Worm (Caenorhabditis elegans) whole organism, midembryonic: ENCODE data around the gene F32D8.11.

Experiments used
- T22C8.4 ChIP-seq: fragments of 200-800 bp; sonication (Bioruptor generic); IDR thresholded peaks from 2 replicates; pipeline ENCODE4 v1.3.6; 2022; ENCODE audit warnings: missing genetic modification characterization, missing compliant biosample characterization
- cog-1 ChIP-seq: sonication (generic microtip); optimal IDR thresholded peaks from 2 replicates; lab custom pipeline; 2016; ENCODE audit warnings: missing genetic modification characterization, missing compliant biosample characterization
- flt-1 ChIP-seq: fragments of 200-800 bp; sonication (Bioruptor generic); IDR thresholded peaks from 2 replicates; pipeline ENCODE4 v1.3.6; 2022; ENCODE audit warnings: missing genetic modification characterization, missing compliant biosample characterization
- klf-2 ChIP-seq: fragments of 200-800 bp; sonication (Bioruptor generic); conservative IDR thresholded peaks from 2 replicates; pipeline ENCODE4 v1.3.6; 2022; ENCODE audit warnings: missing genetic modification reagents, missing genetic modification characterization, missing compliant biosample characterization
- med-1 ChIP-seq: sonication (generic microtip); optimal IDR thresholded peaks from 2 replicates; lab custom pipeline; 2017; ENCODE audit warnings: missing genetic modification characterization, mild to moderate bottlenecking, missing compliant biosample characterization, antibody characterized with exemption, missing genetic modification reagents; ENCODE audit not compliant: insufficient read depth
- ref-1 ChIP-seq: fragments of 200-800 bp; sonication (Bioruptor generic); conservative IDR thresholded peaks from 2 replicates; pipeline ENCODE4 v1.3.6; 2022; ENCODE audit warnings: missing genetic modification reagents, missing genetic modification characterization, missing compliant biosample characterization
- tab-1 ChIP-seq: fragments of 200-800 bp; sonication (Bioruptor generic); IDR thresholded peaks from 2 replicates; pipeline ENCODE4 v1.3.6; 2022; ENCODE audit warnings: missing genetic modification characterization, missing compliant biosample characterization
- ztf-23 ChIP-seq: fragments of 200-800 bp; sonication (Bioruptor generic); IDR thresholded peaks from 2 replicates; pipeline ENCODE4 v1.3.6; 2022; ENCODE audit warnings: missing genetic modification reagents, missing genetic modification characterization, missing compliant biosample characterization
- ztf-29 ChIP-seq: fragments of 200-800 bp; sonication (Bioruptor generic); IDR thresholded peaks from 2 replicates; pipeline ENCODE4 v1.3.6; 2022; ENCODE audit warnings: missing genetic modification reagents, missing genetic modification characterization, missing compliant biosample characterization

F32D8.11 gene

DNA sequence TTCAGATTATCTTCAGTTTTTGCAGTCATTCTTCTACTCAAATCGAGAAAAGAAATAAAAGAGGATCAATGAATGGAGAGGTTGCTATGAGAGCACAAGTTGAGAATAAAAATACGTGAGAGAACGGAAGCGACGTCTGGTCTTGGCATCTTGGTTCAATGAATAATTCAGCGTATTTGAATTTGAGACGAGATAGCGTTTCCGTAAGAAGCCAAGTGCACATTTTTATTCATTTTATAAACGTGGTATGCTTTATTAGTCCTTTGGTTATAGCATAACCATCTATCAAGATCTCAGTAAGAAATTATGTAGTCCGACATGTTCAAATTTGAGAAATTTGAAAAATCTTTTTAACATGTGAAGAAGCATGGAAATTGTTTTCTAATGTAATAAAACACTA lies 29.4 kb upstream of the F32D8.11 start, which contains the start of gene F58B4.2:
Gene F58B4.2, minus strand, starts transcription at position 101 of the 400 bp plus-strand sequence.
- no peak for TF ChIP-seq ztf-23 (GFP tag; lab: Robert Waterston, UW)
- TF ChIP-seq ztf-29 (GFP tag; lab: Robert Waterston, UW): no peak
- no peak for TF ChIP-seq ref-1
- no peak for TF ChIP-seq cog-1 (tag; lab: Kevin White, UChicago)
- no peak for TF ChIP-seq flt-1

DNA sequence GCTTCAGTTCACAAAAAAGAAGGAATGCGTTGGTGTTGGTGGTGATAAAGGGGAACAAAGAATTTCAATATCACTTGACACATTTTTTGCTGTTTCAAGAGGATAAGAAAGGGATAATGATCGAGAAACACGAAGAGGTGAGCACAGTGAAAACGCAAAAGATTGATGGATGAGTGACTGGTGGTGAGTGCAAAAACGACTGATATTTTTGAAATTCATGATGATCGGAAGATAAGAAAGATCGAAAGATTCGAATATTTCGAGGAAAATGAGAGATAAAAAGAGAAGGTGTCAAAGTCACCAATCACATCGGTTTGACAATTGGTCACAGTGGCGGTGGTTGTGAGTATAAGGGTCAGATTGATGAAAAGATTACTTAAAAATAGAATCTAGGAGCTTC lies 27.0 kb upstream of the F32D8.11 start:
- no peak for TF ChIP-seq med-1 (GFP tag; lab: Kevin White, UChicago)
- TF ChIP-seq T22C8.4 (GFP tag; lab: Robert Waterston, UW): no peak
- no peak for TF ChIP-seq ztf-23 (GFP tag; lab: Robert Waterston, UW)
- no peak for TF ChIP-seq tab-1 (GFP tag; lab: Robert Waterston, UW)
- TF ChIP-seq flt-1: no peak
- no peak for TF ChIP-seq cog-1 (tag; lab: Kevin White, UChicago)
- no peak for TF ChIP-seq ref-1
- TF ChIP-seq klf-2 (GFP tag; lab: Robert Waterston, UW): no peak
- no peak for TF ChIP-seq ztf-29 (GFP tag; lab: Robert Waterston, UW)

DNA sequence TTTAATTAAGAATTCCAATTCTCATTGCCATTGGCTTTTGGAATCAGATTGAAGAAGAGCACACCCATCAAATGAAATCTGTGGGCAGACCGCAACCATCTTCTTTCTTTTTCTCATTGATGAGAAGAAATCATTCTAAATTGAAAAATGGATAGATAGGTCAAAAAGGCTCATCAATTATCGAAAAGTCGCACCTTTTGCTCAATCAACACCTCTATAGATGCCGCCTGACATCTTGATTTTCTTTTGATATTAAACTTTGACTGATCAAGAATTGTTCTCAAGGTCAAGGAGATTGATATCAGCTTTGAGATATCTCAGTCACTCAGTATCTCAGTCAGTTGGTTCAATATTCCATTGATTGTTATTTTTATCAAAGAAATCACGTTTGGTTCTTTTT lies 21.0 kb upstream of the F32D8.11 start:
- TF ChIP-seq med-1 (GFP tag; lab: Kevin White, UChicago) (no peak), cog-1 (tag; lab: Kevin White, UChicago) (no peak), ref-1 (no peak), T22C8.4 (GFP tag; lab: Robert Waterston, UW) (no peak), ztf-29 (GFP tag; lab: Robert Waterston, UW) (no peak), klf-2 (GFP tag; lab: Robert Waterston, UW) (no peak), tab-1 (GFP tag; lab: Robert Waterston, UW) (no peak)

DNA sequence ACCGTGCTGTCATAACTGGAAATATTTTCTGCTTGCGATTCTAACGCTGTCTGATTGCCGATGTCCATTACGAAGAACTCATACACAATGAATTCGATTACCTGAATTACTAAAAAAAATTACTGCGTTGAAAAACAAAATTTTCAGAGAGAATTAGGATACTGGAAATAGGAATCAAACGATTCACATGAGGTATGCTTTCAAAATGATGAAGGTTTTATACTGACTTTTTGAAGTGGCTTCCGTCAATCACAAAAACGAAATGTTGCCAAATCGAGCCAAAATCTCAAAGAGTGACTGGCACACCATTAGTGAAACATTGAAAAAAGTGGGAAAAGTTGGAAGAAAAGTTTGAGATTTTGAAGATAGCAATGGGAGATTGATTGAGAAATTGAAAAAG lies 20.1 kb upstream of the F32D8.11 start, which contains the start of gene zzz-1:
Gene zzz-1, minus strand, starts transcription at position 101 of the 400 bp plus-strand sequence.
- no peak for TF ChIP-seq klf-2 (GFP tag; lab: Robert Waterston, UW)
- TF ChIP-seq flt-1: no peak
- no peak for TF ChIP-seq ref-1
- no peak for TF ChIP-seq ztf-29 (GFP tag; lab: Robert Waterston, UW)
- TF ChIP-seq tab-1 (GFP tag; lab: Robert Waterston, UW): no peak
- TF ChIP-seq cog-1 (tag; lab: Kevin White, UChicago): no peak
- no peak for TF ChIP-seq ztf-23 (GFP tag; lab: Robert Waterston, UW)
- no peak for TF ChIP-seq med-1 (GFP tag; lab: Kevin White, UChicago)
- no peak for TF ChIP-seq T22C8.4 (GFP tag; lab: Robert Waterston, UW)

DNA sequence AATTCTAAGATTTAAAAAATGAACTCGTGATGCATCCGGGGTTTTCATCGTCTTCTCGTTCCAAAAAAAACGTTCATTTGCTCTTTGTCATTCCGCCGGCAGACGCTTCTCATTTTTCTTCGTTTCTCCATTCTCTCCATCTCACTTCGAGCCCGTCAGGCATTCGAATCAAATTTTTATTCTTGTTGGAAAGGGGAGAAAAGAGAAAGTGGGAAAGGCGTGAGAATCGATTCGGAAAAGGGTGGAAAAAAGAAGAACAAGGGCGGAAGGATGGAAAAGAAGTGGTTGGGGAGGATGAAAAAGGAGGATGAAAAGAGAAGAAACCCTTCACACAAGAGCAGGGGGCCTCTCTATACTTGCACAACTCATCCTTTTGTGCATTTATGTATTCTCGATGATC lies 15.9 kb upstream of the F32D8.11 start:
- TF ChIP-seq cog-1 (tag; lab: Kevin White, UChicago): no peak
- no peak for TF ChIP-seq med-1 (GFP tag; lab: Kevin White, UChicago)
- no peak for TF ChIP-seq ztf-29 (GFP tag; lab: Robert Waterston, UW)
- TF ChIP-seq flt-1: no peak
- no peak for TF ChIP-seq T22C8.4 (GFP tag; lab: Robert Waterston, UW)
- no peak for TF ChIP-seq ztf-23 (GFP tag; lab: Robert Waterston, UW)
- no peak for TF ChIP-seq ref-1
- no peak for TF ChIP-seq tab-1 (GFP tag; lab: Robert Waterston, UW)
- TF ChIP-seq klf-2 (GFP tag; lab: Robert Waterston, UW): no peak

DNA sequence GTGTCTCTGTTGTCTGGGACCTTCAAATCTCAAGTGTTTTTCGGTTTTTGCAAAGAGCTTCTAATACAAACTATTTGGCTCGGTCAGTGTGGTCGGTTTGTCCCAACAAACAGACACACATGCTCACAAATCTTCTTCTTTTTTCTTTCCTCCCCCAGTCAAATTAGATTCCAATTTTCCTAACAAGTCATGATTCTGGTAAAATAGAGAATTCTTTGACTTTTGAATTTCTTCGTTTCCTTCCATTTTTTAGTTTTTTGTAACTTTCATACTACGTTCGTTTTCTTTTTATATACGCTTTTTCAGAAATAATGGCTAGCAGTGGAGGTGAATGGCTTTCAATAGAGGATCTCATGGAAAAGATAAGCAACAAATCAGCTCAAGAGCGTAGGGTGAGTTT lies 14.8 kb upstream of the F32D8.11 start, which contains the start of gene F32D8.15:
Gene F32D8.15, plus strand, starts transcription at position 301 of the 400 bp plus-strand sequence.
- TF ChIP-seq cog-1 (tag; lab: Kevin White, UChicago) (no peak), T22C8.4 (GFP tag; lab: Robert Waterston, UW) (no peak), ztf-29 (GFP tag; lab: Robert Waterston, UW) (no peak), ref-1 (no peak), ztf-23 (GFP tag; lab: Robert Waterston, UW) (no peak), tab-1 (GFP tag; lab: Robert Waterston, UW) (no peak), flt-1 (no peak), klf-2 (GFP tag; lab: Robert Waterston, UW) (no peak), med-1 (GFP tag; lab: Kevin White, UChicago) (no peak)

DNA sequence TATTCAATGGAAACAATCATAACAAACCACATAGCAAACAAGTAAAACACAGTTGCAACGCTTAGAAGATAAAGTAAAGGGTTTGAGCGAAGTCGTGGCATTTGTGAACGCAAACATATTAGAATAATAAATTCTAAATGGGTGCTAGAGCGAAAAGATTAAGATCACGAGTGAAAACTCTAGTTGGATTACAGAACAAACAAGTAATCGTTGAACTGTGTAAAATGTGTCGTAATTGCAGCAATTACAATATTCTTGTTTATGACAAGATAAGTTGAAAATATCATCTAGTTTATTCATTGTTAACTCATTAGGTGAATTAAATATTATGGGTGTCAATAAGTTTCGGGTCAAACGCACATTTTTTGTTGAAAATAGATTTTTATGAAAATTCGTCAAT lies 13.7 kb upstream of the F32D8.11 start, which contains the start of gene F32D8.8:
Gene F32D8.8, minus strand, starts transcription at position 101 of the 400 bp plus-strand sequence.
- TF ChIP-seq klf-2 (GFP tag; lab: Robert Waterston, UW) (no peak), ztf-23 (GFP tag; lab: Robert Waterston, UW) (no peak)

DNA sequence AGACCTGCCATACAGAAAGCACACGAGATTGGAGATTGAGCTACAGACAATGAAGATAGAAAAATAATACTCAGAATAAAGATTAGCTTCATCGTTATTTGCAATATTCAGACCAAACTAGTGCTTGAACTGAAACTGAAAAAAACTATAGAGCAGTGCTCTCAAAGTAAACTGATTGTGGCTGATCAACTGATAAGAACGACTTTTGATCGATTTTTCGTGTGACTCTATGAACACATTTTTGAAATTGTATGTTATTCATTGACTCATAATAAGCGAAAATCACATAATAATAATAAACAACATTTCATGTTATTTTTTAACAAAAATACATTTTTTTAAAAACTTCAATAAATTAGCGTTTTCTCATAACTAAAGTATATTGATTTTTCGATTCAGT lies 12.2 kb upstream of the F32D8.11 start, which contains the start of gene spp-16:
Gene spp-16, minus strand, starts transcription at position 179 of the 400 bp plus-strand sequence.
- TF ChIP-seq ref-1 (no peak), ztf-29 (GFP tag; lab: Robert Waterston, UW) (no peak), med-1 (GFP tag; lab: Kevin White, UChicago) (no peak), cog-1 (tag; lab: Kevin White, UChicago) (no peak), tab-1 (GFP tag; lab: Robert Waterston, UW) (no peak), ztf-23 (GFP tag; lab: Robert Waterston, UW) (no peak), T22C8.4 (GFP tag; lab: Robert Waterston, UW) (no peak), klf-2 (GFP tag; lab: Robert Waterston, UW) (no peak), flt-1 (no peak)

DNA sequence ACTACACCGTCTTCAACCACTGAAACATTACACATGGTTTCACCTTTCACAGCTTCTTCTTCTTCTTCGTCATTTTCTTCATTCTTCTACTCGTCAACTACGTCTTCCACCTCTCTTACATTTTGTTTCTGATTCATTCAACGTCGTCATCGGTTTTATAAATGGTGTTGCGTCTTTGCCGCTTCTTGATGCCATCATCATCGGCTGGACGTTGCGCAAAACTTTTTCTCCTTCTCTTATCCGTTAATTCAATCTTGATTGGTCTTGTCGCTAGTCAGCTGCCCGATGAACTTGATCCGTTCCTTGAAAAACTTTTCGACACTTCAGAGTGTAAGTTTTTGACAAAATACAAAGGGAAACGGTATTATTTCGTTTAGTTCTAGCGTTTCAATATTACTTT lies 9.7 kb upstream of the F32D8.11 start:
- TF ChIP-seq med-1 (GFP tag; lab: Kevin White, UChicago): no peak
- TF ChIP-seq ztf-29 (GFP tag; lab: Robert Waterston, UW): no peak
- no peak for TF ChIP-seq ref-1
- no peak for TF ChIP-seq flt-1
- no peak for TF ChIP-seq tab-1 (GFP tag; lab: Robert Waterston, UW)
- no peak for TF ChIP-seq cog-1 (tag; lab: Kevin White, UChicago)
- no peak for TF ChIP-seq ztf-23 (GFP tag; lab: Robert Waterston, UW)
- TF ChIP-seq T22C8.4 (GFP tag; lab: Robert Waterston, UW): no peak
- TF ChIP-seq klf-2 (GFP tag; lab: Robert Waterston, UW): no peak
